Fruit fly (Drosophila melanogaster) whole organism, embryonic: ENCODE data around the gene CG7985.

Experiments used
- Abd-B ChIP-seq: fragments of 200-800 bp; sonication (Bioruptor generic); optimal IDR thresholded peaks from 2 replicates; lab custom pipeline; 2018; ENCODE audit warnings: missing biosample characterization, mild to moderate bottlenecking, missing genetic modification characterization, moderate library complexity
- CG10565 ChIP-seq: fragments of 200-800 bp; sonication (Bioruptor generic); optimal IDR thresholded peaks from 3 replicates; lab custom pipeline; 2016; ENCODE audit warnings: missing biosample characterization, mild to moderate bottlenecking, missing genetic modification characterization
- CG11398 ChIP-seq: fragments of 200-800 bp; sonication (Bioruptor generic); optimal IDR thresholded peaks from 2 replicates; lab custom pipeline; 2016; ENCODE audit warnings: missing biosample characterization, missing genetic modification characterization
- CG11723 ChIP-seq: fragments of 200-800 bp; sonication (Bioruptor generic); optimal IDR thresholded peaks from 2 replicates; lab custom pipeline; 2017; ENCODE audit warnings: missing biosample characterization, mild to moderate bottlenecking, missing genetic modification characterization
- CG12659 ChIP-seq: fragments of 200-800 bp; sonication (Bioruptor generic); optimal IDR thresholded peaks from 3 replicates; lab custom pipeline; 2017; ENCODE audit warnings: mild to moderate bottlenecking, missing biosample characterization, missing genetic modification reagents, missing genetic modification characterization
- CG15269 ChIP-seq: fragments of 200-800 bp; sonication (Bioruptor generic); optimal IDR thresholded peaks from 2 replicates; lab custom pipeline; 2018; ENCODE audit warnings: missing biosample characterization, mild to moderate bottlenecking, missing genetic modification characterization, moderate library complexity
- CG17802 ChIP-seq: fragments of 200-800 bp; sonication (Bioruptor generic); optimal IDR thresholded peaks from 2 replicates; lab custom pipeline; 2018; ENCODE audit warnings: missing biosample characterization, mild to moderate bottlenecking, missing genetic modification characterization, moderate library complexity
- CG18262 ChIP-seq: fragments of 200-800 bp; optimal IDR thresholded peaks from 3 replicates; lab custom pipeline; 2019; ENCODE audit warnings: missing biosample characterization, mild to moderate bottlenecking, missing genetic modification characterization, moderate library complexity
- CG18599 ChIP-seq: fragments of 200-800 bp; sonication (Bioruptor generic); optimal IDR thresholded peaks from 3 replicates; lab custom pipeline; 2017; ENCODE audit warnings: missing biosample characterization, missing genetic modification characterization, mild to moderate bottlenecking, moderate library complexity, missing genetic modification reagents
- CG2116 ChIP-seq: fragments of 200-800 bp; sonication (Bioruptor generic); optimal IDR thresholded peaks from 3 replicates; lab custom pipeline; 2018; ENCODE audit warnings: missing biosample characterization, mild to moderate bottlenecking, missing genetic modification characterization
- CG31441 ChIP-seq: fragments of 200-800 bp; sonication (Bioruptor generic); IDR thresholded peaks from 2 replicates; pipeline ENCODE4 v1.3.6; 2022; ENCODE audit warnings: missing biosample characterization, missing genetic modification characterization
- CG3726 ChIP-seq: fragments of 200-800 bp; sonication (Bioruptor generic); IDR thresholded peaks from 3 replicates; pipeline ENCODE4, ENCODE4 v1.3.6; 2022; ENCODE audit warnings: missing biosample characterization, missing genetic modification characterization
- CG3838 ChIP-seq: fragments of 200-800 bp; sonication (Bioruptor generic); optimal IDR thresholded peaks from 3 replicates; lab custom pipeline; 2016; ENCODE audit warnings: missing biosample characterization, missing genetic modification characterization
- CG4730 ChIP-seq: fragments of 200-800 bp; sonication (Bioruptor generic); IDR thresholded peaks from 2 replicates; pipeline ENCODE4 v1.3.6; 2022; ENCODE audit warnings: missing biosample characterization, missing genetic modification characterization
- CG6689 ChIP-seq: fragments of 200-800 bp; sonication (Bioruptor generic); IDR thresholded peaks from 2 replicates; pipeline ENCODE4 v1.3.6; 2022; ENCODE audit warnings: missing biosample characterization, missing genetic modification characterization
- CG8765 ChIP-seq: fragments of 200-800 bp; sonication (Bioruptor generic); IDR thresholded peaks from 2 replicates; pipeline ENCODE4 v1.3.6; 2022; ENCODE audit warnings: missing biosample characterization, missing genetic modification characterization
- CG9797 ChIP-seq: fragments of 200-800 bp; sonication (Bioruptor generic); optimal IDR thresholded peaks from 3 replicates; lab custom pipeline; 2018; ENCODE audit warnings: missing biosample characterization, mild to moderate bottlenecking, missing genetic modification characterization
- Dek ChIP-seq: fragments of 200-800 bp; sonication (Bioruptor generic); optimal IDR thresholded peaks from 3 replicates; lab custom pipeline; 2019; ENCODE audit warnings: missing biosample characterization, mild to moderate bottlenecking, missing genetic modification characterization, moderate library complexity
- Doc2 ChIP-seq: fragments of 200-800 bp; sonication (Bioruptor generic); IDR thresholded peaks from 2 replicates; pipeline ENCODE4 v1.3.6; 2022; ENCODE audit warnings: missing biosample characterization, missing genetic modification characterization
- Drgx ChIP-seq: fragments of 200-800 bp; sonication (Bioruptor generic); IDR thresholded peaks from 2 replicates; pipeline ENCODE4 v1.3.6; 2022; ENCODE audit warnings: missing biosample characterization, missing genetic modification characterization
- ERR ChIP-seq: fragments of 200-800 bp; sonication (Bioruptor generic); optimal IDR thresholded peaks from 2 replicates; lab custom pipeline; 2016; ENCODE audit warnings: missing biosample characterization, missing genetic modification characterization
- Gug ChIP-seq: fragments of 200-800 bp; sonication (Bioruptor generic); IDR thresholded peaks from 4 replicates; pipeline ENCODE4 v1.3.6; 2022; ENCODE audit warnings: missing biosample characterization, missing genetic modification characterization
- Hmr ChIP-seq: fragments of 200-800 bp; sonication (Bioruptor generic); optimal IDR thresholded peaks from 3 replicates; lab custom pipeline; 2017; ENCODE audit warnings: mild to moderate bottlenecking, missing biosample characterization, missing genetic modification reagents, missing genetic modification characterization
- Hsf ChIP-seq: fragments of 200-800 bp; sonication (Bioruptor generic); optimal IDR thresholded peaks from 3 replicates; lab custom pipeline; 2016; ENCODE audit warnings: missing biosample characterization, missing genetic modification characterization
- Lim3 ChIP-seq: fragments of 200-800 bp; sonication (Bioruptor generic); IDR thresholded peaks from 2 replicates; pipeline ENCODE4 v1.3.6; 2022; ENCODE audit warnings: missing biosample characterization, missing genetic modification characterization
- Lpt ChIP-seq: fragments of >200 bp; optimal IDR thresholded peaks from 2 replicates; lab custom pipeline; 2018; ENCODE audit warnings: missing biosample characterization, missing genetic modification characterization
- Nf-YC ChIP-seq: fragments of 200-800 bp; optimal IDR thresholded peaks from 3 replicates; lab custom pipeline; 2019; ENCODE audit warnings: missing biosample characterization, mild to moderate bottlenecking, missing genetic modification characterization, moderate library complexity
- Opbp ChIP-seq: fragments of 200-800 bp; sonication (Bioruptor generic); IDR thresholded peaks from 3 replicates; pipeline ENCODE4 v1.3.6; 2022; ENCODE audit warnings: missing biosample characterization, missing genetic modification characterization; ENCODE audit not compliant: partially characterized antibody
- PHDP ChIP-seq: fragments of 200-800 bp; sonication (Bioruptor generic); optimal IDR thresholded peaks from 3 replicates; lab custom pipeline; 2018; ENCODE audit warnings: missing biosample characterization, mild to moderate bottlenecking, missing genetic modification characterization, moderate library complexity
- Pdp1 ChIP-seq, 2 experiments: fragments of 200-800 bp; sonication (Bioruptor generic); optimal IDR thresholded peaks; 3 replicates each; lab custom pipeline; 2016; ENCODE audit warnings: missing biosample characterization in 2 of 2, missing genetic modification characterization in 2 of 2, mild to moderate bottlenecking in 1 of 2, moderate library complexity in 1 of 2
- Ptx1 ChIP-seq: fragments of 200-800 bp; sonication (Bioruptor generic); IDR thresholded peaks from 2 replicates; pipeline ENCODE4 v1.3.6; 2022; ENCODE audit warnings: missing biosample characterization, missing genetic modification characterization
- Ravus ChIP-seq: fragments of 200-800 bp; sonication (Bioruptor generic); IDR thresholded peaks from 2 replicates; pipeline ENCODE4 v1.3.6; 2022; ENCODE audit warnings: missing biosample characterization, missing genetic modification characterization
- ash1 ChIP-seq: fragments of 200-800 bp; sonication (Bioruptor generic); optimal IDR thresholded peaks from 2 replicates; lab custom pipeline; 2018; ENCODE audit warnings: missing biosample characterization, mild to moderate bottlenecking, missing genetic modification characterization
- cas ChIP-seq: fragments of 200-800 bp; sonication (Bioruptor generic); IDR thresholded peaks from 2 replicates; pipeline ENCODE4 v1.3.6; 2022; ENCODE audit warnings: missing biosample characterization, missing genetic modification characterization
- chif ChIP-seq, 2 experiments: fragments of 200-800 bp; sonication (Bioruptor generic); optimal IDR thresholded peaks; 3 replicates each; lab custom pipeline; 2016; ENCODE audit warnings: missing biosample characterization in 2 of 2, missing genetic modification characterization in 2 of 2
- emc ChIP-seq: fragments of 200-800 bp; sonication (Bioruptor generic); optimal IDR thresholded peaks from 2 replicates; lab custom pipeline; 2016; ENCODE audit warnings: missing biosample characterization, missing genetic modification characterization
- fd3F ChIP-seq: fragments of 200-800 bp; sonication (Bioruptor generic); optimal IDR thresholded peaks from 2 replicates; lab custom pipeline; 2018; ENCODE audit warnings: missing biosample characterization, mild to moderate bottlenecking, missing genetic modification characterization, moderate library complexity
- fru ChIP-seq: fragments of >200 bp; optimal IDR thresholded peaks from 2 replicates; lab custom pipeline; 2017
- ftz-f1 ChIP-seq: fragments of 200-800 bp; sonication (Bioruptor generic); optimal IDR thresholded peaks from 2 replicates; lab custom pipeline; 2016; ENCODE audit warnings: missing biosample characterization, missing genetic modification characterization
- gce ChIP-seq: fragments of 200-800 bp; sonication (Bioruptor generic); IDR thresholded peaks from 3 replicates; pipeline ENCODE4 v1.3.6; 2022; ENCODE audit warnings: missing biosample characterization, missing genetic modification characterization
- gcm ChIP-seq: fragments of 200-800 bp; sonication (Bioruptor generic); optimal IDR thresholded peaks from 2 replicates; lab custom pipeline; 2019; ENCODE audit warnings: missing biosample characterization, mild to moderate bottlenecking, missing genetic modification characterization, moderate library complexity
- hb ChIP-seq: fragments of 200-800 bp; sonication (Bioruptor generic); IDR thresholded peaks from 3 replicates; pipeline ENCODE4 v1.3.6; 2022; ENCODE audit warnings: missing biosample characterization, missing genetic modification characterization; ENCODE audit not compliant: partially characterized antibody
- lilli ChIP-seq: fragments of 200-800 bp; sonication (Bioruptor generic); optimal IDR thresholded peaks from 3 replicates; lab custom pipeline; 2016; ENCODE audit warnings: missing biosample characterization, missing genetic modification characterization
- mam ChIP-seq: fragments of 200-800 bp; sonication (Bioruptor generic); optimal IDR thresholded peaks from 3 replicates; lab custom pipeline; 2016; ENCODE audit warnings: missing biosample characterization, missing genetic modification characterization
- repo ChIP-seq: fragments of 200-800 bp; sonication (Bioruptor generic); optimal IDR thresholded peaks from 2 replicates; lab custom pipeline; 2016; ENCODE audit warnings: missing biosample characterization, missing genetic modification characterization
- row ChIP-seq: fragments of 200-800 bp; sonication (Bioruptor generic); IDR thresholded peaks from 3 replicates; pipeline ENCODE4 v1.3.6; 2022; ENCODE audit warnings: missing biosample characterization, missing genetic modification characterization
- sc ChIP-seq, 3 experiments: fragments of >200 bp in 2 of 3; fragments of 200-800 bp in 1 of 3; sonication (Bioruptor generic) in 1 of 3; optimal IDR thresholded peaks; 2 replicates in 2 of 3; 3 replicates in 1 of 3; lab custom pipeline; 2017; ENCODE audit warnings: mild to moderate bottlenecking in 1 of 3, missing biosample characterization in 1 of 3, missing genetic modification characterization in 1 of 3, missing genetic modification reagents in 1 of 3
- sens ChIP-seq: fragments of 200-800 bp; sonication (Bioruptor generic); peaks from one replicate; lab custom pipeline; 2016; ENCODE audit warnings: missing biosample characterization, missing genetic modification characterization
- tna ChIP-seq: fragments of 200-800 bp; sonication (Bioruptor generic); IDR thresholded peaks from 2 replicates; pipeline ENCODE4 v1.3.6; 2022; ENCODE audit warnings: missing biosample characterization, missing genetic modification characterization; ENCODE audit not compliant: partially characterized antibody
- yki ChIP-seq: fragments of >200 bp; optimal IDR thresholded peaks from 3 replicates; lab custom pipeline; 2018
- zf30C ChIP-seq: fragments of 200-800 bp; sonication (Bioruptor generic); optimal IDR thresholded peaks from 3 replicates; lab custom pipeline; 2018; ENCODE audit warnings: missing biosample characterization, mild to moderate bottlenecking, missing genetic modification characterization

CG7985 gene

DNA sequence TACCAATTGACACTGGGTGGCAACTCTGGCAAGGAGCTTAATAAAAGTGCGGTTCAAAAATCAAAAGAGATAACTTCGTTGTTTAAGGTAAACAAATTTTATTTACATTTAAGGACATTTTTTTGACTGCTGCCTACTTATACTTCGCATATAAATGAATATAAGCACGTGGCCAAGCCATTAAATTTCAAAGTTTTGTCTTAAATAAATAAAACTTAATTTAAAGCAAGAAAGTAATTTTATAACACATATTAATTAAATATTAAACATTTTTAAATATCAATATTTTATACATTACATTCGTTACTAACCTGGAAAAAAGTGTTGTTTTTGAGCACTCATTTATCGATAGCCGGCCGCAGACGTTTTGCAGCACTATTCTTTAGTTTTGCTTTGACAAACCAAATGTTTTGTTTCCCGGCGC lies 10.9 kb upstream of the CG7985 start, which contains the start of the genes CG12321 and MED17 (continued):
- TF ChIP-seq Dek (tag; lab: Kevin White, UChicago) = peak; percentile 85
- TF ChIP-seq CG9797 = peak; percentile 22
- TF ChIP-seq Ravus (GFP tag; lab: Robert Waterston, UW) = peak; percentile 27; the same call in 1 of the 2 replicates
- peak; percentile 89 for TF ChIP-seq CG15269 (tag; lab: Kevin White, UChicago)
- no peak for TF ChIP-seq fru (lab: Kevin White, UChicago)
- TF ChIP-seq ERR (GFP tag; lab: Kevin White, UChicago) = peak; percentile 35
- TF ChIP-seq tna (GFP tag; lab: Robert Waterston, UW) = no peak
- peak; percentile 93 for TF ChIP-seq Ptx1 (GFP tag; lab: Robert Waterston, UW)
- TF ChIP-seq repo (GFP tag; lab: Kevin White, UChicago) = peak; percentile 18
- TF ChIP-seq Lim3 (GFP tag; lab: Robert Waterston, UW) = peak; percentile 64; the same call in 1 of the 2 replicates
- 0 out of 2 replicates have a peak, but pooled peaks have one; percentile 57 for TF ChIP-seq Doc2
- TF ChIP-seq sc (optimal IDR thresholded peaks at IDR 0.05; lab: Kevin White, UChicago) = no peak
- peak; percentile 85 for TF ChIP-seq sc (GFP tag; optimal IDR thresholded peaks at IDR 0.05; lab: Kevin White, UChicago)
- TF ChIP-seq CG10565 (GFP tag; lab: Kevin White, UChicago) = peak; percentile 41
- TF ChIP-seq hb (GFP tag; lab: Robert Waterston, UW) = no peak
- TF ChIP-seq CG12659 (GFP tag; lab: Kevin White, UChicago) = peak; percentile 96
- no peak for TF ChIP-seq CG11398 (GFP tag; lab: Kevin White, UChicago)
- peak; percentile 16 for TF ChIP-seq ash1 (GFP tag; lab: Kevin White, UChicago)
- peak; percentile 80 for TF ChIP-seq Gug
- TF ChIP-seq emc (GFP tag; lab: Kevin White, UChicago) = no peak
- no peak for TF ChIP-seq Opbp
- TF ChIP-seq zf30C (GFP tag; lab: Kevin White, UChicago) = no peak
- peak; percentile 84 for TF ChIP-seq lilli (GFP tag; lab: Kevin White, UChicago)
- peak; percentile 88 for TF ChIP-seq PHDP (tag; lab: Kevin White, UChicago)
- peak; percentile 83 for TF ChIP-seq cas (GFP tag; lab: Robert Waterston, UW)
- no peak for TF ChIP-seq ftz-f1 (GFP tag; lab: Kevin White, UChicago)
- TF ChIP-seq sens (GFP tag; lab: Kevin White, UChicago) = peak; percentile 93
- TF ChIP-seq CG4730 = peak; percentile 79
- TF ChIP-seq gcm (GFP tag; lab: Kevin White, UChicago) = peak; percentile 61
- TF ChIP-seq Pdp1 (GFP tag; optimal IDR thresholded peaks at IDR 0.05; lab: Kevin White, UChicago) = peak; percentile 55 to 57
- peak; percentile 52 for TF ChIP-seq CG17802 (tag; lab: Kevin White, UChicago)
- TF ChIP-seq yki = no peak
- TF ChIP-seq CG2116 (GFP tag; lab: Kevin White, UChicago) = peak; percentile 80
- TF ChIP-seq Nf-YC (tag; lab: Kevin White, UChicago) = peak; percentile 72
- TF ChIP-seq fd3F (GFP tag; lab: Kevin White, UChicago) = peak; percentile 85
- TF ChIP-seq Hmr (GFP tag; lab: Kevin White, UChicago) = peak; percentile 91
- TF ChIP-seq chif (GFP tag; optimal IDR thresholded peaks at IDR 0.05; lab: Kevin White, UChicago) = peak in 1 of 2 experiments; percentile 49
- TF ChIP-seq CG18262 (tag; lab: Kevin White, UChicago) = peak; percentile 90
- TF ChIP-seq gce = peak; percentile 72; the same call in 2 of the 3 replicates
- no peak for TF ChIP-seq Lpt
- TF ChIP-seq CG11723 (GFP tag; lab: Kevin White, UChicago) = peak; percentile 82
- peak; percentile 81 for TF ChIP-seq CG6689
- peak; percentile 46 for TF ChIP-seq CG8765 (GFP tag; lab: Robert Waterston, UW)
- peak; percentile 76; the same call in 2 of the 3 replicates for TF ChIP-seq CG3726 (GFP tag; lab: Robert Waterston, UW)
- TF ChIP-seq row (GFP tag; lab: Robert Waterston, UW) = peak; percentile 88
- peak; percentile 79 for TF ChIP-seq Hsf
- peak; percentile 70 for TF ChIP-seq mam (GFP tag; lab: Kevin White, UChicago)
- peak; percentile 87 for TF ChIP-seq CG31441
- TF ChIP-seq Drgx (GFP tag; lab: Robert Waterston, UW) = peak; percentile 72
- peak; percentile 43 for TF ChIP-seq CG3838 (GFP tag; lab: Kevin White, UChicago)
- peak; percentile 94 for TF ChIP-seq Abd-B
- peak; percentile 88 for TF ChIP-seq CG18599 (GFP tag; lab: Kevin White, UChicago)
